Fruit fly (Drosophila melanogaster): ENCODE data around the gene CG3226.

dm6 chrX:6604706-6605105 lies 49.3 kb downstream of the CG3226 start:
- TF ChIP-seq CG8478 (optimal IDR thresholded peaks at IDR 0.05) (no peak), CTCF (optimal IDR thresholded peaks at IDR 0.05) (no peak)
